Worm (Caenorhabditis elegans) whole organism, late embryonic: ENCODE data around the gene gly-11.

ENCODE experiments used
- dmd-4 ChIP-seq: sonication (generic microtip); optimal IDR thresholded peaks from 2 replicates; lab custom pipeline; 2016; ENCODE audit warnings: borderline replicate concordance, missing genetic modification characterization, missing compliant biosample characterization
- fax-1 ChIP-seq: sonication (generic microtip); optimal IDR thresholded peaks from 2 replicates; lab custom pipeline; 2016; ENCODE audit warnings: missing genotype, missing genetic modification characterization, missing compliant biosample characterization
- hlh-6 ChIP-seq: sonication (generic microtip); optimal IDR thresholded peaks from 2 replicates; lab custom pipeline; 2016; ENCODE audit warnings: missing genotype, missing genetic modification characterization, missing compliant biosample characterization
- nfya-1 ChIP-seq: sonication (generic microtip); optimal IDR thresholded peaks from 2 replicates; lab custom pipeline; 2017; ENCODE audit warnings: missing genetic modification characterization, mild to moderate bottlenecking, missing compliant biosample characterization, antibody characterized with exemption, moderate library complexity
- odd-2 ChIP-seq: sonication (generic microtip); optimal IDR thresholded peaks from 2 replicates; lab custom pipeline; 2017; ENCODE audit warnings: antibody characterized with exemption, mild to moderate bottlenecking, missing genetic modification characterization, missing compliant biosample characterization
- pha-2 ChIP-seq: sonication (generic microtip); optimal IDR thresholded peaks from 2 replicates; lab custom pipeline; 2017; ENCODE audit warnings: mild to moderate bottlenecking, missing genetic modification characterization, missing compliant biosample characterization
- pha-4 ChIP-seq: fragments of 150-350 bp; optimal IDR thresholded peaks from 2 replicates; lab custom pipeline; 2018; ENCODE audit warnings: missing biosample characterization, missing genetic modification reagents, missing genetic modification characterization
- zip-5 ChIP-seq: sonication (generic microtip); optimal IDR thresholded peaks from 2 replicates; lab custom pipeline; 2016; ENCODE audit warnings: missing genetic modification characterization, missing compliant biosample characterization

- TF ChIP-seq hlh-6 (tag; lab: Kevin White, UChicago) = no peak
- no peak for TF ChIP-seq zip-5
- TF ChIP-seq pha-2 = no peak
- peak; percentile 88 for TF ChIP-seq nfya-1
- no peak for TF ChIP-seq fax-1 (tag; lab: Kevin White, UChicago)
- TF ChIP-seq pha-4 = no peak
- no peak for TF ChIP-seq dmd-4 (tag; lab: Kevin White, UChicago)
- TF ChIP-seq odd-2 (tag; lab: Kevin White, UChicago) = no peak
Measured at ce11 chrIII:12156582-12156981, 20.5 kb downstream of the gly-11 start.
